Fruit fly (Drosophila melanogaster): Measurements from ENCODE around the gene Idh3g.

Gene Idh3g

DNA sequence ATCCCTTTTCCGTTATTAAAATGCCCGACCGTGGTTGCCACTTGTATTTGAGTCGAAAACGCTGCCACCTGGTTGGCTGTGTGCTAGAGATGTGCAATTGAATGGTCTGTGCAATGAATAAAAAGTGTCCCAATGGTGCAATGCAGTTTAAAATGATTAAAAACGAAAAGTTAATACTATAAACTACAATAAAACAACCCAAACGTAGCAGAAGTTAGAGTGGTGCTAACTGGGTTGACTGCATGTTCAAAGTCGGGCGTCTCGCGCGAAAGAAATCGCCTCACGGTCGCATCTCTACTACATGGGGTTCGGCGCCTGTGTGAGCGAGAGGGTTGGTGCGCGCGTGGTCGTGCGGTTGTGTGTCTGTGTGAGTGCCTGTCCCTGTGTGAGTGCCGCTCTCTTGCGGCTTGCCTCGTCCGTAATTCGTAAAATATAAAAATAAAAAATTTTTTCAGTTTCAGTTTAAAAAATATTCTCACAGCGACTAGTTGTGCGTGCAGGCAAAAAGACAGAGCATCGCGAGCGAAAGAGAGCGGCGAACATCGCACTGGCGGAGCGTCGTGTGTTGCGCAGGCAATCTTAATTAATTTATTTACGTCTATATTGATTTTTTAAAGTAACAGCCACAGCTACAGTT is 33.6 kb upstream of the Idh3g start (continued):
- TF ChIP-seq CG11294 (GFP tag; IDR thresholded peaks at IDR 0.05) (peak; percentile 63; the same call in 1 of the 2 replicates), fd59A (GFP tag; optimal IDR thresholded peaks at IDR 0.05) (peak; percentile 68), Hr39 (GFP tag; optimal IDR thresholded peaks at IDR 0.05) (peak; percentile 96), svp (GFP tag) (peak; percentile 99), CG6276 (GFP tag; optimal IDR thresholded peaks at IDR 0.05) (no peak), CG11902 (GFP tag; optimal IDR thresholded peaks at IDR 0.05) (peak; percentile 89), CG8632 (GFP tag; optimal IDR thresholded peaks at IDR 0.05) (peak; percentile 82), CG6163 (GFP tag; IDR thresholded peaks at IDR 0.05) (peak; percentile 86), Lpt (GFP tag; optimal IDR thresholded peaks at IDR 0.05) (peak; percentile 39), dac (GFP tag; optimal IDR thresholded peaks at IDR 0.05) (peak; percentile 85), Ets96B (tag; optimal IDR thresholded peaks at IDR 0.05) (peak; percentile 78), CG8319 (GFP tag; optimal IDR thresholded peaks at IDR 0.05) (peak; percentile 80), vri (GFP tag; optimal IDR thresholded peaks at IDR 0.05) (peak; percentile 48), Eip93F (GFP tag; optimal IDR thresholded peaks at IDR 0.05) (no peak), Met (GFP tag; optimal IDR thresholded peaks at IDR 0.05) (peak; percentile 90), CG1621 (tag; optimal IDR thresholded peaks at IDR 0.05) (peak; percentile 75), Eip78C (GFP tag) (peak; percentile 93), dsx (GFP tag; optimal IDR thresholded peaks at IDR 0.05; ENCODE audit: poor library complexity, severe bottlenecking) (peak; percentile 47), Eip75B (GFP tag; optimal IDR thresholded peaks at IDR 0.05) (peak; percentile 88), fkh (GFP tag; optimal IDR thresholded peaks at IDR 0.05) (peak; percentile 52), CG6808 (GFP tag; optimal IDR thresholded peaks at IDR 0.05) (peak; percentile 65), CG8119 (GFP tag; IDR thresholded peaks at IDR 0.05) (peak; percentile 68), CG32006 (GFP tag; optimal IDR thresholded peaks at IDR 0.05) (peak; percentile 81), CG4318 (GFP tag; optimal IDR thresholded peaks at IDR 0.05) (peak; percentile 75), Ets21C (GFP tag; optimal IDR thresholded peaks at IDR 0.05) (peak; percentile 89), cyc (GFP tag; optimal IDR thresholded peaks at IDR 0.05) (peak; percentile 95), Hr4 (GFP tag; optimal IDR thresholded peaks at IDR 0.05) (peak; percentile 89), salr (GFP tag; optimal IDR thresholded peaks at IDR 0.05) (peak; percentile 58 to 76), ss (GFP tag; optimal IDR thresholded peaks at IDR 0.05) (peak; percentile 54 to 74), CG3032 (tag; optimal IDR thresholded peaks at IDR 0.05) (peak; percentile 86), Gug (GFP tag; IDR thresholded peaks at IDR 0.05) (peak; percentile 81), CG10631 (GFP tag; optimal IDR thresholded peaks at IDR 0.05) (peak; percentile 92), Blimp-1 (GFP tag; optimal IDR thresholded peaks at IDR 0.05) (peak; percentile 68), OdsH (GFP tag; optimal IDR thresholded peaks at IDR 0.05) (peak; percentile 86), CG9139 (GFP tag; optimal IDR thresholded peaks at IDR 0.05) (peak; percentile 18), esn (GFP tag; optimal IDR thresholded peaks at IDR 0.05) (peak; percentile 92)

DNA sequence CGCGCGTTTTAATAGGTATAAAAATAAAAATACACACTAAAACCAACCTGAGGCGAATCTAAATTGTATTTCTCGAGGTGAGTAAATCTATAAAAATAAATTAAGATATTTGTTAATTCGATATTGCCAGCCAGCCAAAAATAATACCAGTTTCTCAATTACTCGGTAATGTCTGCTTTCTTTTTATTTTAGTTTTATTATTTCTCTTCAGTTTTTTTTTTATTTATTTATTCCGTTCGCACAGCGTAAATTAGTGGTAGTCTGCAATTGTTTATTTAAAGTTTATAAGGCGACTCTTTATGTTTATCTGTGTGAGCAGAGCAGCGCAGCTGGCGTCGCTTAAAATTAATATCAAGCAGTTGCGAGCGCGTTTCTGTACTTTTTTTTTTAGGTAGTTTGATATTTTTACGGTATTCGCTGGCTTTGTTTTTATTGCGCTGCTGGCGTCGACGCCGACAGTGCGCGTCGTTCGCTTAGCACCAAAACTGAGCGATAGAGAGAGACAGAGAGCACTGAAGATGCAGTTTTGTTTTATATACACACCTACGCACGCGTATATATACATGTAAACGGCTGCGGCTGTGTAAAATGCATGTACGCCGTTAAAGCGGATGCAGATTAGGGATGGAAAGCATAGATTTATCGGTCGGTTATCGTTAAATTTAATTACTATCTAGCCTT is 32.9 kb upstream of the Idh3g start:
- peak; percentile 83 for TF ChIP-seq CG6163 (GFP tag; IDR thresholded peaks at IDR 0.05)
- no peak for TF ChIP-seq CG31627 (GFP tag; optimal IDR thresholded peaks at IDR 0.05)
- peak; percentile 41 for TF ChIP-seq CG10669 (GFP tag; optimal IDR thresholded peaks at IDR 0.05)
- TF ChIP-seq dsx (GFP tag; optimal IDR thresholded peaks at IDR 0.05; ENCODE audit: poor library complexity, severe bottlenecking), result peak; percentile 81
- TF ChIP-seq Eip75B (GFP tag; optimal IDR thresholded peaks at IDR 0.05), result no peak
- peak; percentile 15 for TF ChIP-seq CG6854 (GFP tag; optimal IDR thresholded peaks at IDR 0.05)
- TF ChIP-seq CG3919 (GFP tag; optimal IDR thresholded peaks at IDR 0.05), result peak; percentile 39
- peak; percentile 43 for TF ChIP-seq Met (GFP tag; optimal IDR thresholded peaks at IDR 0.05)
- no peak for TF ChIP-seq fd85E (GFP tag; optimal IDR thresholded peaks at IDR 0.05)
- peak; percentile 78 for TF ChIP-seq CG8119 (GFP tag; IDR thresholded peaks at IDR 0.05)
- TF ChIP-seq esn (GFP tag; optimal IDR thresholded peaks at IDR 0.05), result peak; percentile 40
- TF ChIP-seq Sox14 (GFP tag; optimal IDR thresholded peaks at IDR 0.05), result peak; percentile 43
- TF ChIP-seq OdsH (GFP tag; optimal IDR thresholded peaks at IDR 0.05), result peak; percentile 26
- TF ChIP-seq CG16779 (tag; optimal IDR thresholded peaks at IDR 0.05), result peak; percentile 19
- TF ChIP-seq CG34406 (GFP tag; optimal IDR thresholded peaks at IDR 0.05), result no peak
- TF ChIP-seq CG6276 (GFP tag; optimal IDR thresholded peaks at IDR 0.05), result peak; percentile 80
- TF ChIP-seq CG15336 (GFP tag; IDR thresholded peaks at IDR 0.05), result peak; percentile 68
- no peak for TF ChIP-seq CG4318 (GFP tag; optimal IDR thresholded peaks at IDR 0.05)
- TF ChIP-seq Sox15 (GFP tag; optimal IDR thresholded peaks at IDR 0.05), result no peak
- peak; percentile 22 for TF ChIP-seq CG7368 (GFP tag; optimal IDR thresholded peaks at IDR 0.05)
- peak; percentile 38 for TF ChIP-seq spab (GFP tag; optimal IDR thresholded peaks at IDR 0.05)
- no peak for TF ChIP-seq Ets21C (GFP tag; optimal IDR thresholded peaks at IDR 0.05)

All from whole organism, prepupa.